Worm (Caenorhabditis elegans) whole organism, L1 larva: ENCODE results near the gene nlp-82.
A peak's percentile ranks its signal among the peaks of the same experiment; 100 is the strongest.

ENCODE experiments used
- C16A3.4 ChIP-seq: fragments of 150-350 bp; optimal IDR thresholded peaks from 2 replicates; lab custom pipeline; 2014; ENCODE audit warnings: missing biosample characterization, missing genetic modification characterization
- aha-1 ChIP-seq: fragments of 150-350 bp; optimal IDR thresholded peaks from 2 replicates; lab custom pipeline; 2014; ENCODE audit warnings: missing biosample characterization, missing genetic modification characterization
- alr-1 ChIP-seq: fragments of 200-800 bp; sonication (Bioruptor generic); optimal IDR thresholded peaks from 2 replicates; lab custom pipeline; 2018; ENCODE audit warnings: borderline replicate concordance, mild to moderate bottlenecking, missing genetic modification characterization, missing compliant biosample characterization
- aly-2 ChIP-seq: fragments of 150-350 bp; optimal IDR thresholded peaks from 2 replicates; lab custom pipeline; 2014; ENCODE audit warnings: missing biosample characterization, missing genetic modification characterization
- blmp-1 ChIP-seq: fragments of 150-350 bp; optimal IDR thresholded peaks from 2 replicates; lab custom pipeline; 2014; ENCODE audit warnings: missing biosample characterization, missing genetic modification characterization
- ceh-63 ChIP-seq: fragments of 200-800 bp; sonication (Bioruptor generic); optimal IDR thresholded peaks from 2 replicates; lab custom pipeline; 2018; ENCODE audit warnings: mild to moderate bottlenecking, missing genetic modification characterization, missing compliant biosample characterization
- ceh-82 ChIP-seq, 3 experiments: fragments of 150-350 bp in 1 of 3; sonication (generic microtip) in 2 of 3; optimal IDR thresholded peaks; 2 replicates each; lab custom pipeline; 2014 to 2017; ENCODE audit warnings: missing biosample characterization in 3 of 3, missing genetic modification characterization in 3 of 3
- ceh-90 ChIP-seq: sonication (generic microtip); optimal IDR thresholded peaks from 2 replicates; lab custom pipeline; 2016; ENCODE audit warnings: missing genetic modification characterization, missing compliant biosample characterization
- ces-1 ChIP-seq: fragments of 150-350 bp; optimal IDR thresholded peaks from 2 replicates; lab custom pipeline; 2014; ENCODE audit warnings: missing biosample characterization, missing genetic modification reagents, missing genetic modification characterization
- efl-1 ChIP-seq, 4 experiments: fragments of 150-350 bp; optimal IDR thresholded peaks in 3 of 4; peaks in 1 of 4; 1 replicate in 1 of 4; 2 replicates in 3 of 4; lab custom pipeline; 2014; ENCODE audit warnings: missing biosample characterization in 2 of 4, missing genetic modification characterization in 2 of 4, missing genetic modification reagents in 2 of 4
- egl-13 ChIP-seq: sonication (generic microtip); optimal IDR thresholded peaks from 2 replicates; lab custom pipeline; 2016; ENCODE audit warnings: missing genotype, missing genetic modification reagents, missing genetic modification characterization, missing compliant biosample characterization
- egl-27 ChIP-seq, 2 experiments: fragments of 150-350 bp in 1 of 2; sonication (generic microtip); optimal IDR thresholded peaks; 3 replicates each; lab custom pipeline; 2017 to 2018; ENCODE audit warnings: missing biosample characterization in 2 of 2, missing genetic modification characterization in 2 of 2, missing genetic modification reagents in 2 of 2
- elt-2 ChIP-seq: sonication (generic microtip); optimal IDR thresholded peaks from 2 replicates; lab custom pipeline; 2016; ENCODE audit warnings: missing genetic modification characterization, mild to moderate bottlenecking, inconsistent platforms, missing compliant biosample characterization, missing genetic modification reagents
- fkh-10 ChIP-seq: sonication (generic microtip); optimal IDR thresholded peaks from 2 replicates; lab custom pipeline; 2017; ENCODE audit warnings: missing biosample characterization, missing genetic modification reagents, missing genetic modification characterization
- hlh-17 ChIP-seq: fragments of 200-800 bp; sonication (Bioruptor generic); optimal IDR thresholded peaks from 2 replicates; lab custom pipeline; 2018; ENCODE audit warnings: missing genetic modification characterization, mild to moderate bottlenecking, missing compliant biosample characterization, moderate library complexity, borderline replicate concordance
- irx-1 ChIP-seq: sonication (generic microtip); optimal IDR thresholded peaks from 2 replicates; lab custom pipeline; 2016; ENCODE audit warnings: missing genetic modification characterization, missing compliant biosample characterization
- isw-1 ChIP-seq: fragments of 200-800 bp; sonication (Bioruptor generic); IDR thresholded peaks from 2 replicates; pipeline ENCODE4 v1.3.6; 2022; ENCODE audit warnings: missing genetic modification characterization, missing compliant biosample characterization
- lin-14 ChIP-seq: fragments of 200-800 bp; sonication (Bioruptor generic); optimal IDR thresholded peaks from 2 replicates; lab custom pipeline; 2018; ENCODE audit warnings: mild to moderate bottlenecking, missing genetic modification characterization, moderate library complexity, missing compliant biosample characterization
- lin-35 ChIP-seq, 2 experiments: fragments of 150-350 bp; optimal IDR thresholded peaks; 2 replicates each; lab custom pipeline; 2014; ENCODE audit warnings: missing biosample characterization in 2 of 2, missing genetic modification characterization in 2 of 2, missing genetic modification reagents in 2 of 2
- mab-9 ChIP-seq: fragments of 200-800 bp; sonication (Bioruptor generic); IDR thresholded peaks from 2 replicates; pipeline ENCODE4 v1.3.6; 2022; ENCODE audit warnings: missing genetic modification reagents, missing genetic modification characterization, missing compliant biosample characterization
- mef-2 ChIP-seq: fragments of 150-350 bp; optimal IDR thresholded peaks from 2 replicates; lab custom pipeline; 2014; ENCODE audit warnings: missing biosample characterization, missing genetic modification characterization
- mep-1 ChIP-seq: fragments of 150-350 bp; optimal IDR thresholded peaks from 2 replicates; lab custom pipeline; 2014; ENCODE audit warnings: missing biosample characterization, missing genetic modification characterization
- nhr-20 ChIP-seq: sonication (generic microtip); optimal IDR thresholded peaks from 2 replicates; lab custom pipeline; 2016; ENCODE audit warnings: mild to moderate bottlenecking, missing genetic modification characterization, missing compliant biosample characterization
- nhr-237 ChIP-seq: fragments of 150-350 bp; optimal IDR thresholded peaks from 2 replicates; lab custom pipeline; 2014; ENCODE audit warnings: missing biosample characterization, missing genetic modification characterization
- nhr-47 ChIP-seq: sonication (generic microtip); optimal IDR thresholded peaks from 2 replicates; lab custom pipeline; 2016; ENCODE audit warnings: mild to moderate bottlenecking, missing genetic modification characterization, moderate library complexity, missing compliant biosample characterization
- nhr-71 ChIP-seq: sonication (generic microtip); optimal IDR thresholded peaks from 2 replicates; lab custom pipeline; 2016; ENCODE audit warnings: mild to moderate bottlenecking, missing genetic modification characterization, moderate library complexity, missing compliant biosample characterization
- nhr-76 ChIP-seq: sonication (generic microtip); optimal IDR thresholded peaks from 2 replicates; lab custom pipeline; 2017; ENCODE audit warnings: missing biosample characterization, missing genetic modification characterization
- nhr-84 ChIP-seq: sonication (generic microtip); optimal IDR thresholded peaks from 2 replicates; lab custom pipeline; 2017; ENCODE audit warnings: missing biosample characterization, missing genetic modification characterization
- nhr-90 ChIP-seq: sonication (generic microtip); optimal IDR thresholded peaks from 2 replicates; lab custom pipeline; 2016; ENCODE audit warnings: mild to moderate bottlenecking, missing genetic modification characterization, missing compliant biosample characterization; ENCODE audit not compliant: poor library complexity
- pax-3 ChIP-seq: fragments of 200-800 bp; sonication (Bioruptor generic); optimal IDR thresholded peaks from 2 replicates; lab custom pipeline; 2018; ENCODE audit warnings: mild to moderate bottlenecking, missing genetic modification characterization, moderate library complexity, missing compliant biosample characterization
- pqm-1 ChIP-seq: sonication (generic microtip); optimal IDR thresholded peaks from 3 replicates; lab custom pipeline; 2017; ENCODE audit warnings: missing biosample characterization, missing genetic modification characterization
- rnt-1 ChIP-seq: sonication (generic microtip); optimal IDR thresholded peaks from 2 replicates; lab custom pipeline; 2016; ENCODE audit warnings: mild to moderate bottlenecking, missing genetic modification characterization, moderate library complexity, missing compliant biosample characterization
- snpc-4 ChIP-seq: fragments of 150-350 bp; optimal IDR thresholded peaks from 2 replicates; lab custom pipeline; 2014; ENCODE audit warnings: missing biosample characterization, missing genetic modification characterization
- snu-23 ChIP-seq: sonication (generic microtip); optimal IDR thresholded peaks from 2 replicates; lab custom pipeline; 2016; ENCODE audit warnings: missing genetic modification characterization, missing compliant biosample characterization
- tbx-2 ChIP-seq: sonication (generic microtip); optimal IDR thresholded peaks from 2 replicates; lab custom pipeline; 2016; ENCODE audit warnings: missing genetic modification characterization, missing compliant biosample characterization
- tlp-1 ChIP-seq: fragments of 150-350 bp; optimal IDR thresholded peaks from 2 replicates; lab custom pipeline; 2014; ENCODE audit warnings: missing biosample characterization, missing genetic modification characterization
- unc-130 ChIP-seq: fragments of 150-350 bp; optimal IDR thresholded peaks from 2 replicates; lab custom pipeline; 2017; ENCODE audit warnings: missing biosample characterization, missing genetic modification characterization, inconsistent platforms
- unc-30 ChIP-seq: sonication (generic microtip); optimal IDR thresholded peaks from 2 replicates; lab custom pipeline; 2017; ENCODE audit warnings: missing biosample characterization, missing genetic modification characterization
- unc-98 ChIP-seq: fragments of 200-800 bp; sonication (Bioruptor generic); IDR thresholded peaks from 2 replicates; pipeline ENCODE4 v1.3.6; 2022; ENCODE audit warnings: missing genetic modification characterization, missing compliant biosample characterization
- zag-1 ChIP-seq: fragments of 150-350 bp; optimal IDR thresholded peaks from 2 replicates; lab custom pipeline; 2014; ENCODE audit warnings: missing biosample characterization, missing genetic modification characterization
- zip-4 ChIP-seq: fragments of 200-800 bp; sonication (Bioruptor generic); optimal IDR thresholded peaks from 2 replicates; lab custom pipeline; 2018; ENCODE audit warnings: mild to moderate bottlenecking, missing genetic modification characterization, moderate library complexity, missing compliant biosample characterization
- ztf-11 ChIP-seq, 2 experiments: sonication (generic microtip); optimal IDR thresholded peaks; 2 replicates each; lab custom pipeline; 2016 to 2017; ENCODE audit warnings: missing genetic modification characterization in 2 of 2, missing biosample characterization in 1 of 2, missing compliant biosample characterization in 1 of 2
- ztf-4 ChIP-seq: fragments of 150-350 bp; optimal IDR thresholded peaks from 2 replicates; lab custom pipeline; 2014; ENCODE audit warnings: missing biosample characterization, missing genetic modification characterization

nlp-82 gene

DNA sequence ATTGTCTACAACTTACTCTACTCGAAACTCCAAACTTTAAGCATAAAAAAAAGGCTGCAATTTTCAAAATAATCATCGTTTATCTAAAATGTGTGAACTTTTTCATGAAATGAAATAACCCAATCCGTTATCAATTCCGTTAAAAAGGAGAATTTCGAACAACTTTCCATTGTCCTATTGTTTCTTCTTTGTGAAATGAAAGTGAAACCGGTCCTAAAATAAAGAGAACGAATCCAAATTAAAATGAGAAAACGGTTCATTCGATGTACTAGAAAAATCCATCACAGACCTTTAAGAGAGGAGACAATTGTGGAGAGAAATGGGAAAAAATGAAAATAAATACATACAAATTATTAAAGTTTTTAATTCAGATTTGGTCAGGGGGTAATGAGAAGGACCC is 41.6 kb upstream of the nlp-82 start, which contains the start of gene C01G6.9:
TSS of gene C01G6.9 (minus strand) at position 141 of the 400 bp plus-strand sequence.
- peak; percentile 66 for TF ChIP-seq blmp-1 (tag; lab: Kevin White, UChicago)
- TF ChIP-seq unc-98 (GFP tag; lab: Robert Waterston, UW), result no peak
- no peak for TF ChIP-seq efl-1 (optimal IDR thresholded peaks at IDR 0.05; lab: Kevin White, UChicago)
- TF ChIP-seq efl-1 (GFP tag; optimal IDR thresholded peaks at IDR 0.05 in 1 of 2; lab: Kevin White, UChicago), result peak in 1 of 2 experiments; percentile 84
- TF ChIP-seq, all 84 proteins: peak for 2

ce11 chrII:9291632-9292031 is 37.5 kb upstream of the nlp-82 start, which contains the start of gene acs-7:
TSS of gene acs-7 (plus strand) at chrII:9292017.
- TF ChIP-seq snu-23, result no peak
- no peak for TF ChIP-seq mab-9 (GFP tag; lab: Robert Waterston, UW)
- no peak for TF ChIP-seq nhr-76 (tag; lab: Kevin White, UChicago)
- peak; percentile 41 for TF ChIP-seq lin-14 (GFP tag; lab: Kevin White, UChicago)
- peak; percentile 8 for TF ChIP-seq blmp-1 (tag; lab: Kevin White, UChicago)
- no peak for TF ChIP-seq aha-1 (tag; lab: Kevin White, UChicago)
- no peak for TF ChIP-seq nhr-237 (tag; lab: Kevin White, UChicago)
- no peak for TF ChIP-seq aly-2 (tag; lab: Kevin White, UChicago)
- no peak for TF ChIP-seq nhr-84 (tag; lab: Kevin White, UChicago)
- TF ChIP-seq nhr-71 (tag; lab: Kevin White, UChicago), result peak; percentile 10
- no peak for TF ChIP-seq pax-3 (tag; lab: Kevin White, UChicago)
- no peak for TF ChIP-seq egl-13 (tag; lab: Kevin White, UChicago)
- TF ChIP-seq nhr-47 (tag; lab: Kevin White, UChicago), result no peak
- no peak for TF ChIP-seq isw-1
- TF ChIP-seq zag-1 (tag; lab: Kevin White, UChicago), result no peak
- TF ChIP-seq lin-35 (GFP tag; optimal IDR thresholded peaks at IDR 0.05; lab: Kevin White, UChicago), result peak in 1 of 2 experiments; percentile 37
- no peak for TF ChIP-seq irx-1 (tag; lab: Kevin White, UChicago)
- peak; percentile 21 for TF ChIP-seq nhr-90 (tag; lab: Kevin White, UChicago)
- no peak for TF ChIP-seq alr-1
- no peak for TF ChIP-seq snpc-4 (tag; lab: Kevin White, UChicago)
- no peak for TF ChIP-seq ceh-90 (tag; lab: Kevin White, UChicago)
- no peak for TF ChIP-seq tbx-2 (tag; lab: Kevin White, UChicago)
- peak; percentile 42 for TF ChIP-seq nhr-20
- no peak for TF ChIP-seq mef-2 (tag; lab: Kevin White, UChicago)
- no peak for TF ChIP-seq unc-130 (tag; lab: Kevin White, UChicago)
- TF ChIP-seq egl-27 (tag; optimal IDR thresholded peaks at IDR 0.05; lab: Kevin White, UChicago), result no peak
- TF ChIP-seq ztf-11 (tag; optimal IDR thresholded peaks at IDR 0.05; lab: Kevin White, UChicago), result no peak
- no peak for TF ChIP-seq zip-4 (GFP tag; lab: Kevin White, UChicago)
- peak; percentile 64 for TF ChIP-seq pqm-1
- TF ChIP-seq hlh-17 (GFP tag; lab: Kevin White, UChicago), result no peak
- no peak for TF ChIP-seq ces-1 (GFP tag; lab: Kevin White, UChicago)
- TF ChIP-seq elt-2 (tag; lab: Kevin White, UChicago), result peak; percentile 94
- no peak for TF ChIP-seq mep-1 (tag; lab: Kevin White, UChicago)
- no peak for TF ChIP-seq efl-1 (optimal IDR thresholded peaks at IDR 0.05; lab: Kevin White, UChicago)
- TF ChIP-seq efl-1 (GFP tag; optimal IDR thresholded peaks at IDR 0.05 in 1 of 2; lab: Kevin White, UChicago), result no peak
- no peak for TF ChIP-seq ceh-63 (GFP tag; lab: Kevin White, UChicago)
- no peak for TF ChIP-seq tlp-1
- TF ChIP-seq fkh-10 (GFP tag; lab: Kevin White, UChicago), result no peak
- TF ChIP-seq unc-30 (tag; lab: Kevin White, UChicago), result no peak
- no peak for TF ChIP-seq ceh-82 (tag; optimal IDR thresholded peaks at IDR 0.05; lab: Kevin White, UChicago)
- TF ChIP-seq rnt-1 (tag; lab: Kevin White, UChicago), result no peak
- TF ChIP-seq ztf-4 (tag; lab: Kevin White, UChicago), result no peak
- no peak for TF ChIP-seq C16A3.4 (tag; lab: Kevin White, UChicago)
- TF ChIP-seq, all 84 proteins: peak for 8
